Fruit fly (Drosophila melanogaster) whole organism, prepupa: Measurements from ENCODE around the gene CG12531.

ENCODE experiments used
- CG11294 ChIP-seq: fragments of 200-800 bp; sonication (Bioruptor generic); IDR thresholded peaks from 2 replicates; pipeline ENCODE4 v1.3.6; 2022; ENCODE audit warnings: missing biosample characterization, missing genetic modification characterization
- CG11902 ChIP-seq: fragments of 200-800 bp; sonication (Bioruptor generic); optimal IDR thresholded peaks from 3 replicates; lab custom pipeline; 2016; ENCODE audit warnings: missing biosample characterization, missing genetic modification characterization
- CG3032 ChIP-seq: fragments of 200-800 bp; optimal IDR thresholded peaks from 2 replicates; lab custom pipeline; 2019; ENCODE audit warnings: missing biosample characterization, mild to moderate bottlenecking, missing genetic modification characterization, moderate library complexity
- achi ChIP-seq: fragments of 200-800 bp; sonication (Bioruptor generic); optimal IDR thresholded peaks from 3 replicates; lab custom pipeline; 2016; ENCODE audit warnings: missing biosample characterization, missing genetic modification characterization
- pdm3 ChIP-seq: fragments of 200-800 bp; sonication (Bioruptor generic); optimal IDR thresholded peaks from 3 replicates; lab custom pipeline; 2016; ENCODE audit warnings: missing biosample characterization, missing genetic modification characterization
- spab ChIP-seq: fragments of 200-800 bp; sonication (Bioruptor generic); optimal IDR thresholded peaks from 2 replicates; lab custom pipeline; 2017; ENCODE audit warnings: missing biosample characterization, mild to moderate bottlenecking, missing genetic modification characterization, missing genetic modification reagents

DNA sequence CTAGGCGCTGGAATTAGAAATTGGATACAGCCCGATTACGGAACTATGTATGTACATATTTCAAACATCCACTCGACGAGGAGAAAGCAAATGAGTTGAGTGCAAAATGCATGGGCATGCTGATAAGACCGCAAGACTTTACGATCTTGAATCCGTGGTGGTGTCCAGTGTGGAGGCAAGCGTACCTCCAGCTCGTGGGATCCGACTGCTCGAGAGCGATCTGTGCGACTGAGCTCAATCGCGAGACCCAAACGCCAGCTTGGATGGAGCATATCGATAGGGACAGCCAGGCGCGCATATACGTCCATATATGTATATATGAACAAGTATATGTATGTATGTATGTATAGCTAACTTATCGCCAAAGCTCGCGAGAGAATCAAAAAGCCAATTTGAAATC, 43.1 kb upstream of the CG12531 start, which contains the start of gene et:
- TF ChIP-seq pdm3 (GFP tag; lab: Kevin White, UChicago) (no peak), achi (no peak), spab (GFP tag; lab: Kevin White, UChicago) (no peak), CG11902 (no peak), CG11294 (GFP tag; lab: Robert Waterston, UW) (no peak), CG3032 (tag; lab: Kevin White, UChicago) (no peak)
